Fruit fly (Drosophila melanogaster): Measurements from ENCODE around the gene Prosbeta3.

dm6 chr3R:9016869-9017268 lies 10.8 kb upstream of the Prosbeta3 start:
- no peak for TF ChIP-seq Gug (GFP tag; IDR thresholded peaks at IDR 0.05)
- no peak for TF ChIP-seq Rx (GFP tag; IDR thresholded peaks at IDR 0.05)
- TF ChIP-seq pb (GFP tag; optimal IDR thresholded peaks at IDR 0.05) = no peak
- TF ChIP-seq CG8944 (GFP tag; optimal IDR thresholded peaks at IDR 0.05) = no peak

Measured in whole organism, embryonic.